Fruit fly (Drosophila melanogaster) whole organism, pupa: Measurements from ENCODE around the gene CG31668.

Experiments used
- CG14655 ChIP-seq: fragments of 200-800 bp; sonication (Bioruptor generic); optimal IDR thresholded peaks from 3 replicates; lab custom pipeline; 2017; ENCODE audit warnings: mild to moderate bottlenecking, missing biosample characterization, missing genetic modification reagents, missing genetic modification characterization
- CG34367 ChIP-seq: fragments of 200-800 bp; sonication (Bioruptor generic); optimal IDR thresholded peaks from 2 replicates; lab custom pipeline; 2018; ENCODE audit warnings: missing biosample characterization, mild to moderate bottlenecking, missing genetic modification characterization
- CG8159 ChIP-seq: fragments of 200-800 bp; sonication (Bioruptor generic); optimal IDR thresholded peaks from 3 replicates; lab custom pipeline; 2018; ENCODE audit warnings: missing biosample characterization, mild to moderate bottlenecking, missing genetic modification characterization, moderate library complexity
- D1 ChIP-seq: fragments of 200-800 bp; sonication (Bioruptor generic); optimal IDR thresholded peaks from 2 replicates; lab custom pipeline; 2018; ENCODE audit warnings: missing biosample characterization, mild to moderate bottlenecking, missing genetic modification characterization, moderate library complexity
- EcR ChIP-seq: fragments of 200-800 bp; sonication (Bioruptor generic); optimal IDR thresholded peaks from 3 replicates; lab custom pipeline; 2019; ENCODE audit warnings: missing biosample characterization, missing genetic modification characterization, mild to moderate bottlenecking, moderate library complexity, missing genetic modification reagents
- Ets98B ChIP-seq: fragments of 200-800 bp; sonication (Bioruptor generic); IDR thresholded peaks from 2 replicates; pipeline ENCODE4 v1.3.6; 2022; ENCODE audit warnings: missing biosample characterization, missing genetic modification characterization
- Pif1A ChIP-seq: fragments of 200-800 bp; sonication (Bioruptor generic); optimal IDR thresholded peaks from 3 replicates; lab custom pipeline; 2016; ENCODE audit warnings: missing biosample characterization, missing genetic modification characterization
- Pif1B ChIP-seq: fragments of 200-800 bp; sonication (Bioruptor generic); optimal IDR thresholded peaks from 3 replicates; lab custom pipeline; 2016; ENCODE audit warnings: missing biosample characterization, missing genetic modification characterization
- Snoo ChIP-seq: fragments of 200-800 bp; sonication (Bioruptor generic); optimal IDR thresholded peaks from 3 replicates; lab custom pipeline; 2017; ENCODE audit warnings: missing biosample characterization, mild to moderate bottlenecking, missing genetic modification characterization, inconsistent platforms

DNA sequence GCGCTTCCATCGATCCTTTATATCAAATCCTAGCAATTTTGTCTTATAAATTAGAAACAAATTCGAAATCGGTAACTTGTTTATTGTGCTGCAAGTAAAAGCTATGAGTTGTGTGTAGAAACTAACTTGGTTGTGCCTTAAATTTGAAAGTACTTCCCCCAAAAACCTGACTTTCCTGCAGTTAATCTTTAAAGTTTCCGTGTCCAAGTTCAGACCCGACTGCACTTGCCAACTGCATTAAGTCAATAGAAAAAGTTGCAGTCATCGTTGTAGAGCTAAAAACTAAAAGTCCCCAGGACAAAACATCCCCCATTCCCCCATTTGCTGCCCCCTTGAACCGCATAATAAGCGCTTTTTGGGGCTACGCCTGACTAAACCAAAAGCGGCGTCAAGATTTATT, 34.5 kb upstream of the CG31668 start, which contains the start of gene Tengl1:
- TF ChIP-seq Pif1B (GFP tag; lab: Kevin White, UChicago) (no peak), CG8159 (tag; lab: Kevin White, UChicago) (no peak), EcR (GFP tag; lab: Kevin White, UChicago) (no peak), Snoo (tag; lab: Kevin White, UChicago) (no peak), Ets98B (GFP tag; lab: Robert Waterston, UW) (no peak), CG34367 (tag; lab: Kevin White, UChicago) (no peak), CG14655 (GFP tag; lab: Kevin White, UChicago) (no peak), Pif1A (no peak), D1 (no peak)
